Fruit fly (Drosophila melanogaster): ENCODE results near the gene gwl.

The gwl gene

DNA sequence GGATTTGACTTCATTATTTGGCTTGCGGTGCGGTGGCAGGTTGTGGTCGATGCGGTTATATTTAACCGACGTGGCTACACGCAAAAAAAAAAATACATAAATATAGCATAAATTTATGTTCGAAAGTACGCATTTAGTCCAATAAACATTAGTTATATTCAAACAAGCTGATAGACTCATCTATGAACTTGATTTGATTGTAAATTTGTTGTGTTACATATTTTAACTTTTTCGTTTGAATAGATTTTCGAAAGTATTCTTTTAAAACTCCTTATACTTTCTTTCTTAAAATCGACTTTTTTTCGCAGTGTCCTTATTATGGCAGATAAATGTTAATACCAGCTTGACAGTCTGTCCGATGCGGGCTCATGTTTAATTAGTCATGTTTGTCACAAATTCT, 44.4 kb downstream of the gwl start:
- TF ChIP-seq noc (tag; optimal IDR thresholded peaks at IDR 0.05) = no peak

dm6 chr3R:18794051-18794450, 47.9 kb downstream of the gwl start:
- TF ChIP-seq noc (tag; optimal IDR thresholded peaks at IDR 0.05) = no peak

dm6 chr3R:18795000-18795810, 49.0 kb downstream of the gwl start, which contains the start of gene CG7720:
Gene CG7720, minus strand, starts transcription at chr3R:18795169.
- peak; percentile 17 for TF ChIP-seq noc (tag; optimal IDR thresholded peaks at IDR 0.05)

- no peak for TF ChIP-seq noc (tag; optimal IDR thresholded peaks at IDR 0.05)
Measured at dm6 chr3R:18796256-18796655, 50.1 kb downstream of the gwl start.

DNA sequence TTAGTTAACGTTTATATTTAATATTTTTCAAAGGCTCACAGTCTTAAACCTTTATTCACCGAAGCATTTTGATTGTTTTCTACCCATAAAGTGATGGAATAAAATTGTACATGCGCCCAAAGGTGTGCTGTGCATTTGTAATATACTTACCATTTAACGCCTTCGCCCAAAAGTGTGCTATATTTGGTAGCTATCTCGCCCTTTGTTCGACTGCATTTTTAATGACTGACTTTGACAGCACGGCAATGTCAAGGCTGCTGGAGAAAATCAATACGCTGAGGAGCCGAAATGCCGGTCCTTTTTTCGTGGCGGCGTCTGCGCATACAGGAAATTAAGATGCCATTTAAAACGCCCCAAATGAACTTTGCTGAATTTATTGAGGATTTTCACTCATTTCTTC, 52.6 kb downstream of the gwl start:
- no peak for TF ChIP-seq noc (tag; optimal IDR thresholded peaks at IDR 0.05)
